Fruit fly (Drosophila melanogaster) whole organism: ENCODE results near the gene aqz.
A peak's percentile ranks its signal among the peaks of the same experiment; 100 is the strongest.

Experiments
- CG8478 ChIP-seq: fragments of >200 bp; optimal IDR thresholded peaks from 2 replicates; lab custom pipeline; 2018; ENCODE audit warnings: inconsistent platforms
- Dll ChIP-seq: fragments of >200 bp; optimal IDR thresholded peaks from 2 replicates; lab custom pipeline; 2017
- EcR ChIP-seq, 2 experiments: fragments of >200 bp; optimal IDR thresholded peaks; 2 replicates each; lab custom pipeline; 2017; ENCODE audit warnings: missing biosample characterization in 2 of 2, missing genetic modification characterization in 2 of 2, missing genetic modification reagents in 2 of 2
- pan ChIP-seq: fragments of >200 bp; optimal IDR thresholded peaks from 2 replicates; lab custom pipeline; 2017
- psq ChIP-seq: fragments of >200 bp; optimal IDR thresholded peaks from 2 replicates; lab custom pipeline; 2017
- usp ChIP-seq: fragments of >200 bp; optimal IDR thresholded peaks from 2 replicates; lab custom pipeline; 2017; ENCODE audit warnings: missing biosample characterization, missing genetic modification characterization, mixed read lengths

aqz gene

dm6 chr3R:8794384-8794783, 26.1 kb downstream of the aqz start, which contains the start of gene Ir85a:
Ir85a (plus strand) TSS chr3R:8794684.
- no peak for TF ChIP-seq usp
- no peak for TF ChIP-seq EcR (GFP tag; optimal IDR thresholded peaks at IDR 0.05; lab: Kevin White, UChicago)
- no peak for TF ChIP-seq CG8478 (lab: Kevin White, UChicago)
- TF ChIP-seq psq (lab: Kevin White, UChicago) = no peak
- TF ChIP-seq pan (lab: Kevin White, UChicago) = no peak
- TF ChIP-seq Dll = no peak

dm6 chr3R:8793726-8794125, 26.8 kb downstream of the aqz start:
- no peak for TF ChIP-seq psq (lab: Kevin White, UChicago)
- no peak for TF ChIP-seq EcR (GFP tag; optimal IDR thresholded peaks at IDR 0.05; lab: Kevin White, UChicago)
- no peak for TF ChIP-seq Dll
- TF ChIP-seq CG8478 (lab: Kevin White, UChicago) = no peak
- no peak for TF ChIP-seq pan (lab: Kevin White, UChicago)
- no peak for TF ChIP-seq usp

dm6 chr3R:8792463-8793175, 27.9 kb downstream of the aqz start:
- TF ChIP-seq Dll (peak; percentile 16), EcR (GFP tag; optimal IDR thresholded peaks at IDR 0.05; lab: Kevin White, UChicago) (no peak), usp (no peak), psq (lab: Kevin White, UChicago) (no peak), pan (lab: Kevin White, UChicago) (peak; percentile 39), CG8478 (lab: Kevin White, UChicago) (no peak)

dm6 chr3R:8788722-8789400, 31.6 kb downstream of the aqz start:
- no peak for TF ChIP-seq psq (lab: Kevin White, UChicago)
- TF ChIP-seq pan (lab: Kevin White, UChicago) = no peak
- TF ChIP-seq Dll = no peak
- TF ChIP-seq EcR (GFP tag; optimal IDR thresholded peaks at IDR 0.05; lab: Kevin White, UChicago) = no peak
- TF ChIP-seq usp = no peak
- no peak for TF ChIP-seq CG8478 (lab: Kevin White, UChicago)

- TF ChIP-seq usp (no peak), CG8478 (lab: Kevin White, UChicago) (no peak)
Observed at dm6 chr3R:8787538-8788282, 32.8 kb downstream of the aqz start.

dm6 chr3R:8785451-8785850, 35.0 kb downstream of the aqz start:
- TF ChIP-seq psq (lab: Kevin White, UChicago) = no peak
- TF ChIP-seq pan (lab: Kevin White, UChicago) = no peak
- no peak for TF ChIP-seq CG8478 (lab: Kevin White, UChicago)
- no peak for TF ChIP-seq EcR (GFP tag; optimal IDR thresholded peaks at IDR 0.05; lab: Kevin White, UChicago)
- no peak for TF ChIP-seq Dll
- TF ChIP-seq usp = no peak

- no peak for TF ChIP-seq EcR (GFP tag; optimal IDR thresholded peaks at IDR 0.05; lab: Kevin White, UChicago)
- no peak for TF ChIP-seq usp
- TF ChIP-seq CG8478 (lab: Kevin White, UChicago) = no peak
- TF ChIP-seq psq (lab: Kevin White, UChicago) = no peak
- TF ChIP-seq Dll = no peak
- no peak for TF ChIP-seq pan (lab: Kevin White, UChicago)
Observed at dm6 chr3R:8784788-8785187, 35.7 kb downstream of the aqz start.

- TF ChIP-seq psq (lab: Kevin White, UChicago) (no peak), EcR (GFP tag; optimal IDR thresholded peaks at IDR 0.05; lab: Kevin White, UChicago) (no peak), CG8478 (lab: Kevin White, UChicago) (no peak), pan (lab: Kevin White, UChicago) (no peak), usp (no peak)
Observed at dm6 chr3R:8780689-8781088, 39.8 kb downstream of the aqz start, which contains the start of gene CG33189. CG33189 (minus strand) TSS chr3R:8780789.

dm6 chr3R:8779823-8780222, 40.7 kb downstream of the aqz start, which contains the start of gene CG33191:
CG33191 (minus strand) TSS chr3R:8779923.
- no peak for TF ChIP-seq usp
- TF ChIP-seq CG8478 (lab: Kevin White, UChicago) = no peak
- TF ChIP-seq EcR (GFP tag; optimal IDR thresholded peaks at IDR 0.05; lab: Kevin White, UChicago) = no peak
- no peak for TF ChIP-seq psq (lab: Kevin White, UChicago)
- TF ChIP-seq Dll = no peak
- no peak for TF ChIP-seq pan (lab: Kevin White, UChicago)

dm6 chr3R:8773135-8773534, 47.3 kb downstream of the aqz start, which contains the start of gene CG34301:
CG34301 (plus strand) TSS chr3R:8773435.
- TF ChIP-seq EcR (GFP tag; optimal IDR thresholded peaks at IDR 0.05; lab: Kevin White, UChicago) (no peak), psq (lab: Kevin White, UChicago) (no peak), usp (no peak), pan (lab: Kevin White, UChicago) (no peak), Dll (no peak), CG8478 (lab: Kevin White, UChicago) (no peak)

- no peak for TF ChIP-seq pan (lab: Kevin White, UChicago)
- TF ChIP-seq usp = no peak
- no peak for TF ChIP-seq EcR (GFP tag; optimal IDR thresholded peaks at IDR 0.05; lab: Kevin White, UChicago)
- TF ChIP-seq Dll = no peak
- no peak for TF ChIP-seq CG8478 (lab: Kevin White, UChicago)
- TF ChIP-seq psq (lab: Kevin White, UChicago) = no peak
Observed at dm6 chr3R:8772591-8772990, 47.9 kb downstream of the aqz start, which contains the start of gene CG13318. CG13318 (minus strand) TSS chr3R:8772691.
